Fruit fly (Drosophila melanogaster) whole organism, embryonic: ENCODE data around the gene CG31898.
A peak's percentile ranks its signal among the peaks of the same experiment; 100 is the strongest.

Experiments used
- Ada2b ChIP-seq: fragments of 200-800 bp; sonication (Bioruptor generic); IDR thresholded peaks from 2 replicates; pipeline ENCODE4 v1.3.6; 2022; ENCODE audit warnings: missing biosample characterization, missing genetic modification characterization
- Atf6 ChIP-seq: fragments of 200-800 bp; sonication (Bioruptor generic); IDR thresholded peaks from 2 replicates; pipeline ENCODE4 v1.3.6; 2022; ENCODE audit warnings: missing biosample characterization, missing genetic modification characterization
- CG10543 ChIP-seq: fragments of 200-800 bp; sonication (Bioruptor generic); optimal IDR thresholded peaks from 3 replicates; lab custom pipeline; 2017; ENCODE audit warnings: missing biosample characterization, mild to moderate bottlenecking, missing genetic modification characterization, moderate library complexity
- CG10959 ChIP-seq: fragments of 200-800 bp; sonication (Bioruptor generic); IDR thresholded peaks from 2 replicates; pipeline ENCODE4 v1.3.6; 2022; ENCODE audit warnings: missing biosample characterization, missing genetic modification characterization
- CG11695 ChIP-seq: fragments of 200-800 bp; sonication (Bioruptor generic); IDR thresholded peaks from 3 replicates; pipeline ENCODE4 v1.3.6; 2022; ENCODE audit warnings: missing biosample characterization, missing genetic modification characterization
- CG12219 ChIP-seq: fragments of 200-800 bp; sonication (Bioruptor generic); optimal IDR thresholded peaks from 3 replicates; lab custom pipeline; 2018; ENCODE audit warnings: missing biosample characterization, mild to moderate bottlenecking, missing genetic modification characterization
- CG13775 ChIP-seq: fragments of 200-800 bp; sonication (Bioruptor generic); optimal IDR thresholded peaks from 3 replicates; lab custom pipeline; 2017; ENCODE audit warnings: missing biosample characterization, mild to moderate bottlenecking, missing genetic modification characterization
- CG14965 ChIP-seq: fragments of 200-800 bp; sonication (Bioruptor generic); optimal IDR thresholded peaks from 2 replicates; lab custom pipeline; 2016; ENCODE audit warnings: missing biosample characterization, missing genetic modification characterization, borderline replicate concordance
- CG1602 ChIP-seq: fragments of 200-800 bp; sonication (Bioruptor generic); optimal IDR thresholded peaks from 3 replicates; lab custom pipeline; 2016; ENCODE audit warnings: missing biosample characterization, missing genetic modification characterization
- CG1603 ChIP-seq: fragments of 200-800 bp; sonication (Bioruptor generic); optimal IDR thresholded peaks from 2 replicates; lab custom pipeline; 2019; ENCODE audit warnings: missing biosample characterization, mild to moderate bottlenecking, missing genetic modification characterization, moderate library complexity
- CG16779 ChIP-seq: fragments of 200-800 bp; sonication (Bioruptor generic); IDR thresholded peaks from 2 replicates; pipeline ENCODE4 v1.3.6; 2022; ENCODE audit warnings: missing biosample characterization, missing genetic modification characterization
- CG17612 ChIP-seq: fragments of 200-800 bp; sonication (Bioruptor generic); IDR thresholded peaks from 2 replicates; pipeline ENCODE4 v1.3.6; 2022; ENCODE audit warnings: missing biosample characterization, missing genetic modification characterization
- CG17912 ChIP-seq: fragments of 200-800 bp; sonication (Bioruptor generic); optimal IDR thresholded peaks from 2 replicates; lab custom pipeline; 2018; ENCODE audit warnings: missing biosample characterization, mild to moderate bottlenecking, missing genetic modification characterization
- CG2120 ChIP-seq: fragments of 200-800 bp; sonication (Bioruptor generic); optimal IDR thresholded peaks from 3 replicates; lab custom pipeline; 2016; ENCODE audit warnings: missing biosample characterization, missing genetic modification characterization
- CG2875 ChIP-seq: fragments of 200-800 bp; sonication (Bioruptor generic); optimal IDR thresholded peaks from 2 replicates; lab custom pipeline; 2017; ENCODE audit warnings: missing biosample characterization, mild to moderate bottlenecking, missing genetic modification characterization, missing genetic modification reagents
- CG33557 ChIP-seq: fragments of 200-800 bp; sonication (Bioruptor generic); optimal IDR thresholded peaks from 2 replicates; lab custom pipeline; 2019; ENCODE audit warnings: missing biosample characterization, mild to moderate bottlenecking, missing genetic modification characterization, moderate library complexity
- CG4328 ChIP-seq: fragments of 200-800 bp; sonication (Bioruptor generic); optimal IDR thresholded peaks from 3 replicates; lab custom pipeline; 2017; ENCODE audit warnings: missing biosample characterization, missing genetic modification reagents, missing genetic modification characterization
- CG9876 ChIP-seq: fragments of 200-800 bp; sonication (Bioruptor generic); optimal IDR thresholded peaks from 2 replicates; lab custom pipeline; 2016; ENCODE audit warnings: missing biosample characterization, missing genetic modification characterization
- Dp ChIP-seq: fragments of 200-800 bp; sonication (Bioruptor generic); optimal IDR thresholded peaks from 2 replicates; lab custom pipeline; 2018; ENCODE audit warnings: missing biosample characterization, mild to moderate bottlenecking, missing genetic modification characterization, moderate library complexity
- Eip74EF ChIP-seq, 2 experiments: fragments of 200-800 bp in 1 of 2; fragments of >200 bp in 1 of 2; sonication (Bioruptor generic) in 1 of 2; optimal IDR thresholded peaks; 2 replicates each; lab custom pipeline; 2017 to 2019; ENCODE audit warnings: missing biosample characterization in 2 of 2, missing genetic modification characterization in 2 of 2, mild to moderate bottlenecking in 1 of 2, moderate library complexity in 1 of 2
- Ets65A ChIP-seq: fragments of 200-800 bp; sonication (Bioruptor generic); peaks from one replicate; lab custom pipeline; 2016; ENCODE audit warnings: missing biosample characterization, missing genetic modification characterization
- Mrtf ChIP-seq: fragments of 200-800 bp; sonication (Bioruptor generic); IDR thresholded peaks from 3 replicates; pipeline ENCODE4 v1.3.6; 2022; ENCODE audit warnings: missing biosample characterization, missing genetic modification characterization
- NFAT ChIP-seq: fragments of 200-800 bp; sonication (Bioruptor generic); IDR thresholded peaks from 2 replicates; pipeline ENCODE4 v1.3.6; 2022; ENCODE audit warnings: missing biosample characterization, missing genetic modification characterization
- Nf-YC ChIP-seq: fragments of 200-800 bp; optimal IDR thresholded peaks from 3 replicates; lab custom pipeline; 2019; ENCODE audit warnings: missing biosample characterization, mild to moderate bottlenecking, missing genetic modification characterization, moderate library complexity
- Oaz ChIP-seq: fragments of 200-800 bp; sonication (Bioruptor generic); IDR thresholded peaks from 2 replicates; pipeline ENCODE4 v1.3.6; 2022; ENCODE audit warnings: missing biosample characterization, missing genetic modification characterization
- amos ChIP-seq: fragments of 200-800 bp; sonication (Bioruptor generic); IDR thresholded peaks from 2 replicates; pipeline ENCODE4 v1.3.6; 2022; ENCODE audit warnings: missing biosample characterization, missing genetic modification characterization; ENCODE audit not compliant: partially characterized antibody
- btn ChIP-seq: fragments of 200-800 bp; sonication (Bioruptor generic); optimal IDR thresholded peaks from 2 replicates; lab custom pipeline; 2016; ENCODE audit warnings: missing biosample characterization, missing genetic modification characterization
- cas ChIP-seq: fragments of 200-800 bp; sonication (Bioruptor generic); IDR thresholded peaks from 2 replicates; pipeline ENCODE4 v1.3.6; 2022; ENCODE audit warnings: missing biosample characterization, missing genetic modification characterization
- cg ChIP-seq: fragments of 200-800 bp; sonication (Bioruptor generic); optimal IDR thresholded peaks from 3 replicates; lab custom pipeline; 2019; ENCODE audit warnings: missing biosample characterization, mild to moderate bottlenecking, missing genetic modification characterization, moderate library complexity
- disco-r ChIP-seq: fragments of 200-800 bp; sonication (Bioruptor generic); optimal IDR thresholded peaks from 2 replicates; lab custom pipeline; 2016; ENCODE audit warnings: missing biosample characterization, missing genetic modification characterization
- esg ChIP-seq: fragments of 200-800 bp; sonication (Bioruptor generic); conservative IDR thresholded peaks from 2 replicates; pipeline ENCODE4 v1.3.6; 2022; ENCODE audit warnings: missing biosample characterization, missing genetic modification characterization
- fd3F ChIP-seq: fragments of 200-800 bp; sonication (Bioruptor generic); optimal IDR thresholded peaks from 2 replicates; lab custom pipeline; 2018; ENCODE audit warnings: missing biosample characterization, mild to moderate bottlenecking, missing genetic modification characterization, moderate library complexity
- gt ChIP-seq: fragments of 200-800 bp; sonication (Bioruptor generic); IDR thresholded peaks from 2 replicates; pipeline ENCODE4 v1.3.6; 2022; ENCODE audit warnings: missing biosample characterization, missing genetic modification characterization
- hbn ChIP-seq: fragments of 200-800 bp; sonication (Bioruptor generic); IDR thresholded peaks from 2 replicates; pipeline ENCODE4 v1.3.6; 2022; ENCODE audit warnings: missing biosample characterization, missing genetic modification characterization; ENCODE audit not compliant: partially characterized antibody
- insv ChIP-seq, 2 experiments: fragments of 200-800 bp; sonication (Bioruptor generic); optimal IDR thresholded peaks; 3 replicates each; lab custom pipeline; 2016 to 2018; ENCODE audit warnings: missing biosample characterization in 2 of 2, missing genetic modification characterization in 2 of 2
- jumu ChIP-seq: fragments of 200-800 bp; sonication (Bioruptor generic); optimal IDR thresholded peaks from 3 replicates; lab custom pipeline; 2016; ENCODE audit warnings: missing biosample characterization, missing genetic modification characterization
- mam ChIP-seq: fragments of 200-800 bp; sonication (Bioruptor generic); optimal IDR thresholded peaks from 3 replicates; lab custom pipeline; 2016; ENCODE audit warnings: missing biosample characterization, missing genetic modification characterization
- nerfin-2 ChIP-seq: fragments of 200-800 bp; sonication (Bioruptor generic); IDR thresholded peaks from 2 replicates; pipeline ENCODE4 v1.3.6; 2022; ENCODE audit warnings: missing biosample characterization, missing genetic modification characterization; ENCODE audit not compliant: partially characterized antibody
- pan ChIP-seq, 4 experiments: fragments of >200 bp in 3 of 4; fragments of 200-800 bp in 1 of 4; sonication (Bioruptor generic) in 1 of 4; optimal IDR thresholded peaks in 3 of 4; IDR thresholded peaks in 1 of 4; 2 replicates each; pipeline versions ENCODE4 v1.3.6 to Lab custom; 2017 to 2022; ENCODE audit warnings: missing biosample characterization in 2 of 4, missing genetic modification characterization in 2 of 4, mixed read lengths in 1 of 4
- phol ChIP-seq: fragments of 200-800 bp; sonication (Bioruptor generic); optimal IDR thresholded peaks from 3 replicates; lab custom pipeline; 2018; ENCODE audit warnings: missing biosample characterization, mild to moderate bottlenecking, missing genetic modification characterization, moderate library complexity
- pnt ChIP-seq: fragments of 200-800 bp; sonication (Bioruptor generic); optimal IDR thresholded peaks from 3 replicates; lab custom pipeline; 2016; ENCODE audit warnings: missing biosample characterization, missing genetic modification characterization
- prd ChIP-seq, 3 experiments: fragments of >200 bp in 2 of 3; fragments of 200-800 bp in 1 of 3; sonication (Bioruptor generic) in 1 of 3; optimal IDR thresholded peaks in 2 of 3; IDR thresholded peaks in 1 of 3; 2 replicates in 2 of 3; 3 replicates in 1 of 3; pipeline versions ENCODE4 v1.3.6 to Lab custom; 2017 to 2022; ENCODE audit warnings: missing biosample characterization in 1 of 3, missing genetic modification characterization in 1 of 3
- repo ChIP-seq: fragments of 200-800 bp; sonication (Bioruptor generic); optimal IDR thresholded peaks from 2 replicates; lab custom pipeline; 2016; ENCODE audit warnings: missing biosample characterization, missing genetic modification characterization
- scrt ChIP-seq: fragments of 200-800 bp; sonication (Bioruptor generic); optimal IDR thresholded peaks from 2 replicates; lab custom pipeline; 2018; ENCODE audit warnings: missing biosample characterization, mild to moderate bottlenecking, missing genetic modification characterization, moderate library complexity
- slp2 ChIP-seq: fragments of 200-800 bp; sonication (Bioruptor generic); optimal IDR thresholded peaks from 2 replicates; lab custom pipeline; 2016; ENCODE audit warnings: missing biosample characterization, missing genetic modification characterization
- tin ChIP-seq: fragments of 200-800 bp; sonication (Bioruptor generic); optimal IDR thresholded peaks from 3 replicates; lab custom pipeline; 2016; ENCODE audit warnings: missing biosample characterization, missing genetic modification characterization
- tll ChIP-seq, 2 experiments: fragments of 200-800 bp in 1 of 2; fragments of >200 bp in 1 of 2; sonication (Bioruptor generic) in 1 of 2; optimal IDR thresholded peaks; 2 replicates each; lab custom pipeline; 2017 to 2019; ENCODE audit warnings: missing biosample characterization in 2 of 2, missing genetic modification characterization in 2 of 2, mild to moderate bottlenecking in 1 of 2, moderate library complexity in 1 of 2
- vnd ChIP-seq: fragments of 200-800 bp; sonication (Bioruptor generic); IDR thresholded peaks from 3 replicates; pipeline ENCODE4 v1.3.6; 2022; ENCODE audit warnings: missing biosample characterization, missing genetic modification characterization; ENCODE audit not compliant: partially characterized antibody

The CG31898 gene

DNA sequence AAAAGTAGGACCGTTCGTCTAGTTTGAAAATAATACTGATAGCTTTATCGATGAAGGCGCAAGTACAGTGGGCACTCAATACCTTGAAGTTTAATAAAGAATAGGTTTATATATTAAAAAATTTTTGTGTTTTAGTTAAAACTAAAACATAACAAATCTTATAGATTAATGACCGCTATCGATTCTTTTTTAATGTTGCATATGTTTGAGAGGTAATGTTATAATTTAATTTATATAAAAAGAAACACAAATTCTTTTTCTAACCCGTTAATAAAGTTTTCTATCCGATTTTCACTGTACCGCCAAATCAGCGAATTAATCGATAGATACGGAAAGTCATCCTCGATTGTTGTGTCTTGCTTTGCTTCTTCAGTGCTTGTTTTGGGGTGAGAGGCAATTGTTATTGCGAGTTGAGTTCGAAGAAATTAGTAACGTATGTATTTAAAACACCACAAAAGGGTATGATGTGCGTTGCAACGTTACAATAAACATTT, 16.1 kb upstream of the CG31898 start, which contains the start of the genes Dad1 and CG13384 (continued):
- peak; percentile 74 for TF ChIP-seq Oaz (GFP tag; lab: Robert Waterston, UW)
- peak; percentile 94 for TF ChIP-seq esg (GFP tag; lab: Robert Waterston, UW)
- TF ChIP-seq Nf-YC (tag; lab: Kevin White, UChicago): peak; percentile 91
- no peak for TF ChIP-seq jumu (GFP tag; lab: Kevin White, UChicago)
- TF ChIP-seq pnt (GFP tag; lab: Kevin White, UChicago): no peak
- peak; percentile 93 for TF ChIP-seq CG13775 (GFP tag; lab: Kevin White, UChicago)
- TF ChIP-seq disco-r: no peak
- peak; percentile 95 for TF ChIP-seq CG10543 (GFP tag; lab: Kevin White, UChicago)
- peak; percentile 81 for TF ChIP-seq NFAT (GFP tag; lab: Robert Waterston, UW)
- peak; percentile 66 for TF ChIP-seq CG2875 (GFP tag; lab: Kevin White, UChicago)
- peak; percentile 30 for TF ChIP-seq Dp (GFP tag; lab: Kevin White, UChicago)
- TF ChIP-seq tll (GFP tag; optimal IDR thresholded peaks at IDR 0.05; lab: Kevin White, UChicago): peak in 1 of 2 experiments; percentile 50
- peak; percentile 95 for TF ChIP-seq CG2120
- peak; percentile 94 for TF ChIP-seq phol
- TF ChIP-seq Atf6: peak; percentile 93
- TF ChIP-seq CG14965 (GFP tag; lab: Kevin White, UChicago): no peak
- TF ChIP-seq Ets65A (GFP tag; lab: Kevin White, UChicago): peak; percentile 93
- TF ChIP-seq CG11695 (GFP tag; lab: Robert Waterston, UW): peak; percentile 92
- no peak; the same call in 1 of the 2 replicates for TF ChIP-seq hbn
- TF ChIP-seq Mrtf: peak; percentile 88
- TF ChIP-seq CG17912 (GFP tag; lab: Kevin White, UChicago): peak; percentile 31
- no peak for TF ChIP-seq prd (optimal IDR thresholded peaks at IDR 0.05; lab: Kevin White, UChicago)
- peak; percentile 95 for TF ChIP-seq prd (GFP tag; IDR thresholded peaks at IDR 0.05; lab: Robert Waterston, UW)
- TF ChIP-seq CG1603: peak; percentile 33
- peak; percentile 91 for TF ChIP-seq tin (GFP tag; lab: Kevin White, UChicago)
- TF ChIP-seq CG16779 (GFP tag; lab: Robert Waterston, UW): 0 out of 2 replicates have a peak, but pooled peaks have one; percentile 19
- peak; percentile 89 for TF ChIP-seq CG4328 (GFP tag; lab: Kevin White, UChicago)
- peak; percentile 77 for TF ChIP-seq gt (GFP tag; lab: Robert Waterston, UW)
- no peak for TF ChIP-seq slp2
- peak; percentile 85 for TF ChIP-seq scrt (GFP tag; lab: Kevin White, UChicago)
- TF ChIP-seq CG1602 (GFP tag; lab: Kevin White, UChicago): peak; percentile 92
- peak; percentile 45; the same call in 1 of the 2 replicates for TF ChIP-seq amos (GFP tag; lab: Robert Waterston, UW)
- no peak for TF ChIP-seq repo (GFP tag; lab: Kevin White, UChicago)
- TF ChIP-seq Ada2b: peak; percentile 83
- TF ChIP-seq fd3F (GFP tag; lab: Kevin White, UChicago): peak; percentile 92
- no peak for TF ChIP-seq nerfin-2 (GFP tag; lab: Robert Waterston, UW)
- peak; percentile 93 for TF ChIP-seq CG33557 (GFP tag; lab: Kevin White, UChicago)
- no peak for TF ChIP-seq btn
- TF ChIP-seq CG9876: peak; percentile 1
- TF ChIP-seq pan (optimal IDR thresholded peaks at IDR 0.05; lab: Kevin White, UChicago): no peak
- peak in 1 of 2 experiments; percentile 93 for TF ChIP-seq pan (GFP tag; optimal IDR thresholded peaks at IDR 0.05 in 1 of 2, IDR thresholded peaks at IDR 0.05 in 1 of 2)
- TF ChIP-seq CG12219: peak; percentile 57
- no peak for TF ChIP-seq cg (GFP tag; lab: Kevin White, UChicago)
- TF ChIP-seq insv (GFP tag; optimal IDR thresholded peaks at IDR 0.05; lab: Kevin White, UChicago): peak in 1 of 2 experiments; percentile 64
- peak; percentile 84 for TF ChIP-seq cas (GFP tag; lab: Robert Waterston, UW)
- TF ChIP-seq CG10959: peak; percentile 69
- TF ChIP-seq Eip74EF (GFP tag; optimal IDR thresholded peaks at IDR 0.05; lab: Kevin White, UChicago): peak in 1 of 2 experiments; percentile 92
- peak; percentile 69 for TF ChIP-seq mam (GFP tag; lab: Kevin White, UChicago)
- TF ChIP-seq vnd (GFP tag; lab: Robert Waterston, UW): no peak
- peak; percentile 82 for TF ChIP-seq CG17612 (GFP tag; lab: Robert Waterston, UW)
